Fruit fly (Drosophila melanogaster): ENCODE results near the gene CG9919.

DNA sequence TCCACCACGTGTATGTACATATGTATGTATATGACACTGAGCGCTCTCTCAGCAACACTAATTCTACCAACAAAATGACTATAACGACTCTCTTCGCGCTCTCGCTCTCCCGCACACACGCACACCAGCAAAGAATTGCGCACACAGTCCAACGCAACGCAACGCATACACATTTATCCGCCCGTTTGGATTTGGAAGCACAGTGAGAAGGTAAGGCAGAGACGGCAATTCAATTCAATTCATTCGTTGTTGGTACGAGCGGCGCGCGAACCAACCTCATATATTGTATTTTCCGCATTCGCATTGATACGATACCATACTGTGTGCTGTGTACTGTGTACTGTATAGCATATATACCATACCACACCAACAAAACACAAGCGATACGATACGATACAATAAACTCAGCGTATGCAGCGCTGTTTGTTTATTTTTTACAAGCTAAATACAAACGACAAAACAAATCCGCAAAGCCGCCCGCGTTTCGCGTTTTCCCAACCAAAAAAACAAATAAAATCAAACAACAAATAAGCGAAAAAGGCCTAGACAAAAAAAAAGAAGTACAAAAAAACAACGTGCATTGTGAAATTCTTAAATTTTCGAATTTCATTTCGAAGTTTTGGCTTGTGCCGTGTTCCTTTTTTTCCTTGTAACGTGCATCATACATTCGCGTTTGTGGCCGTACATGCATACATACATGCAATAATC lies 3.0 kb upstream of the CG9919 start, which contains the start of the genes CG9921 and Dsp1:
- TF ChIP-seq h (optimal IDR thresholded peaks at IDR 0.05): no peak
- no peak for TF ChIP-seq ttk (optimal IDR thresholded peaks at IDR 0.05)
- TF ChIP-seq psq (optimal IDR thresholded peaks at IDR 0.05): no peak
